Worm (Caenorhabditis elegans) whole organism, young adult: ENCODE measurements around the gene fcho-1.

Source experiments
- F10E7.11 ChIP-seq: sonication (generic microtip); optimal IDR thresholded peaks from 2 replicates; lab custom pipeline; 2017; ENCODE audit warnings: mild to moderate bottlenecking, missing genetic modification characterization, moderate library complexity, missing compliant biosample characterization
- F23B12.7 ChIP-seq: sonication (generic microtip); optimal IDR thresholded peaks from 2 replicates; lab custom pipeline; 2017; ENCODE audit warnings: missing genetic modification characterization, mild to moderate bottlenecking, missing compliant biosample characterization, antibody characterized with exemption, moderate library complexity; ENCODE audit not compliant: insufficient read depth
- F49E8.2 ChIP-seq: sonication (generic microtip); optimal IDR thresholded peaks from 3 replicates; lab custom pipeline; 2017; ENCODE audit warnings: missing genetic modification characterization, mild to moderate bottlenecking, missing compliant biosample characterization, antibody characterized with exemption, moderate library complexity; ENCODE audit not compliant: insufficient read depth
- F52B5.7 ChIP-seq: sonication (generic microtip); optimal IDR thresholded peaks from 2 replicates; lab custom pipeline; 2016; ENCODE audit warnings: mild to moderate bottlenecking, missing genetic modification characterization, missing compliant biosample characterization
- F57C9.4 ChIP-seq: sonication (generic microtip); optimal IDR thresholded peaks from 2 replicates; lab custom pipeline; 2017; ENCODE audit warnings: mild to moderate bottlenecking, missing genetic modification characterization, missing compliant biosample characterization
- T07F8.4 ChIP-seq: sonication (generic microtip); optimal IDR thresholded peaks from 2 replicates; lab custom pipeline; 2016; ENCODE audit warnings: mild to moderate bottlenecking, missing genetic modification characterization, moderate library complexity, missing compliant biosample characterization
- Y67H2A.10 ChIP-seq: fragments of 200-800 bp; sonication (Bioruptor generic); conservative IDR thresholded peaks from 2 replicates; pipeline ENCODE4 v1.3.6; 2022; ENCODE audit warnings: missing genetic modification reagents, missing genetic modification characterization, missing compliant biosample characterization
- aptf-3 ChIP-seq: fragments of 200-800 bp; sonication (Bioruptor generic); IDR thresholded peaks from 2 replicates; pipeline ENCODE4 v1.3.6; 2022; ENCODE audit warnings: missing genetic modification characterization, missing compliant biosample characterization
- ceh-79 ChIP-seq: sonication (generic microtip); optimal IDR thresholded peaks from 2 replicates; lab custom pipeline; 2017; ENCODE audit warnings: mild to moderate bottlenecking, missing genetic modification characterization, missing compliant biosample characterization
- dpff-1 ChIP-seq: sonication (generic microtip); optimal IDR thresholded peaks from 2 replicates; lab custom pipeline; 2017; ENCODE audit warnings: mild to moderate bottlenecking, missing genetic modification characterization, missing compliant biosample characterization
- dpl-1 ChIP-seq: fragments of 150-350 bp; optimal IDR thresholded peaks from 2 replicates; lab custom pipeline; 2014; ENCODE audit warnings: missing biosample characterization, missing genetic modification reagents, missing genetic modification characterization
- egl-18 ChIP-seq: fragments of 200-800 bp; sonication (Bioruptor generic); IDR thresholded peaks from 2 replicates; pipeline ENCODE4 v1.3.6; 2022; ENCODE audit warnings: missing genetic modification reagents, missing genetic modification characterization, missing compliant biosample characterization
- ekl-4 ChIP-seq: fragments of 200-800 bp; sonication (Bioruptor generic); IDR thresholded peaks from 2 replicates; pipeline ENCODE4 v1.3.6; 2022; ENCODE audit warnings: missing genetic modification reagents, missing genetic modification characterization, missing compliant biosample characterization
- ets-4 ChIP-seq: fragments of 200-800 bp; sonication (Bioruptor generic); optimal IDR thresholded peaks from 2 replicates; lab custom pipeline; 2018; ENCODE audit warnings: mild to moderate bottlenecking, missing genetic modification characterization, missing compliant biosample characterization
- hmg-1.2 ChIP-seq: fragments of 200-800 bp; sonication (Bioruptor generic); IDR thresholded peaks from 2 replicates; pipeline ENCODE4 v1.3.6; 2022; ENCODE audit warnings: missing genetic modification reagents, missing genetic modification characterization, missing compliant biosample characterization
- hmg-20 ChIP-seq: fragments of 200-800 bp; sonication (Bioruptor generic); IDR thresholded peaks from 2 replicates; pipeline ENCODE4 v1.3.6; 2022; ENCODE audit warnings: missing genetic modification reagents, missing genetic modification characterization, missing compliant biosample characterization
- lag-1 ChIP-seq: fragments of 200-800 bp; sonication (Bioruptor generic); IDR thresholded peaks from 2 replicates; pipeline ENCODE4 v1.3.6; 2022; ENCODE audit warnings: missing genetic modification reagents, missing genetic modification characterization, missing compliant biosample characterization
- lin-54 ChIP-seq: fragments of 200-800 bp; sonication (Bioruptor generic); optimal IDR thresholded peaks from 2 replicates; lab custom pipeline; 2018; ENCODE audit warnings: mild to moderate bottlenecking, missing genetic modification characterization, missing compliant biosample characterization
- lir-1 ChIP-seq: fragments of 200-800 bp; sonication (Bioruptor generic); conservative IDR thresholded peaks from 2 replicates; pipeline ENCODE4 v1.3.6; 2022; ENCODE audit warnings: missing genetic modification reagents, missing genetic modification characterization, missing compliant biosample characterization
- lsy-27 ChIP-seq: sonication (generic microtip); optimal IDR thresholded peaks from 2 replicates; lab custom pipeline; 2017; ENCODE audit warnings: missing genetic modification characterization, mild to moderate bottlenecking, missing compliant biosample characterization, antibody characterized with exemption, missing genotype, borderline replicate concordance; ENCODE audit not compliant: insufficient read depth
- madf-3 ChIP-seq: fragments of 200-800 bp; sonication (Bioruptor generic); IDR thresholded peaks from 2 replicates; pipeline ENCODE4 v1.3.6; 2022; ENCODE audit warnings: missing genetic modification reagents, missing genetic modification characterization, missing compliant biosample characterization
- madf-8 ChIP-seq: fragments of 200-800 bp; sonication (Bioruptor generic); conservative IDR thresholded peaks from 2 replicates; pipeline ENCODE4 v1.3.6; 2022; ENCODE audit warnings: missing genetic modification reagents, missing genetic modification characterization, missing compliant biosample characterization
- mes-4 ChIP-seq: sonication (generic microtip); optimal IDR thresholded peaks from 2 replicates; lab custom pipeline; 2016; ENCODE audit warnings: missing genotype, missing genetic modification characterization, missing compliant biosample characterization
- nfya-1 ChIP-seq: sonication (generic microtip); optimal IDR thresholded peaks from 2 replicates; lab custom pipeline; 2017; ENCODE audit warnings: antibody characterized with exemption, missing compliant biosample characterization, missing genetic modification characterization, borderline replicate concordance; ENCODE audit not compliant: insufficient read depth
- nfya-2 ChIP-seq: fragments of 200-800 bp; sonication (Bioruptor generic); IDR thresholded peaks from 2 replicates; pipeline ENCODE4 v1.3.6; 2022; ENCODE audit warnings: missing genetic modification reagents, missing genetic modification characterization, missing compliant biosample characterization
- nfyb-1 ChIP-seq: fragments of 200-800 bp; sonication (Bioruptor generic); IDR thresholded peaks from 2 replicates; pipeline ENCODE4 v1.3.6; 2022; ENCODE audit warnings: missing genetic modification reagents, missing genetic modification characterization, missing compliant biosample characterization
- nhr-80 ChIP-seq: sonication (generic microtip); optimal IDR thresholded peaks from 2 replicates; lab custom pipeline; 2016; ENCODE audit warnings: missing genetic modification characterization, missing compliant biosample characterization
- nhr-90 ChIP-seq: sonication (generic microtip); optimal IDR thresholded peaks from 2 replicates; lab custom pipeline; 2016; ENCODE audit warnings: missing genotype, mild to moderate bottlenecking, missing genetic modification characterization, missing compliant biosample characterization
- pha-4 ChIP-seq: fragments of 150-350 bp; sonication (generic microtip); optimal IDR thresholded peaks from 2 replicates; lab custom pipeline; 2014; ENCODE audit warnings: missing biosample characterization, missing genetic modification reagents, missing genetic modification characterization
- repo-1 ChIP-seq: sonication (generic microtip); optimal IDR thresholded peaks from 2 replicates; lab custom pipeline; 2017; ENCODE audit warnings: mild to moderate bottlenecking, missing genetic modification characterization, missing compliant biosample characterization
- rpc-1 ChIP-seq, 2 experiments: fragments of 150-350 bp in 1 of 2; sonication (generic microtip) in 1 of 2; optimal IDR thresholded peaks; 2 replicates each; lab custom pipeline; 2014 to 2018; ENCODE audit warnings: missing biosample characterization in 1 of 2, missing genetic modification characterization in 1 of 2, missing genetic modification reagents in 1 of 2, missing genotype in 1 of 2
- snpc-3.4 ChIP-seq: sonication (generic microtip); optimal IDR thresholded peaks from 2 replicates; lab custom pipeline; 2017; ENCODE audit warnings: missing genetic modification characterization, mild to moderate bottlenecking, missing compliant biosample characterization, antibody characterized with exemption, moderate library complexity, missing genotype, missing genetic modification reagents
- sptf-2 ChIP-seq: fragments of 200-800 bp; sonication (Bioruptor generic); optimal IDR thresholded peaks from 2 replicates; lab custom pipeline; 2018; ENCODE audit warnings: mild to moderate bottlenecking, missing genetic modification characterization, missing compliant biosample characterization
- tbp1 ChIP-seq: fragments of 200-800 bp; sonication (Bioruptor generic); optimal IDR thresholded peaks from 2 replicates; lab custom pipeline; 2018; ENCODE audit warnings: mild to moderate bottlenecking, missing genetic modification characterization, missing compliant biosample characterization
- tlf-1 ChIP-seq: fragments of 200-800 bp; sonication (Bioruptor generic); optimal IDR thresholded peaks from 2 replicates; lab custom pipeline; 2018; ENCODE audit warnings: mild to moderate bottlenecking, missing genetic modification characterization, missing compliant biosample characterization
- xnd-1 ChIP-seq: sonication (generic microtip); optimal IDR thresholded peaks from 2 replicates; lab custom pipeline; 2016; ENCODE audit warnings: missing genotype, missing genetic modification reagents, missing genetic modification characterization, missing compliant biosample characterization
- ztf-26 ChIP-seq: sonication (generic microtip); optimal IDR thresholded peaks from 2 replicates; lab custom pipeline; 2017; ENCODE audit warnings: missing genetic modification characterization, missing compliant biosample characterization
- ztf-3 ChIP-seq: fragments of 200-800 bp; sonication (Bioruptor generic); optimal IDR thresholded peaks from 2 replicates; lab custom pipeline; 2018; ENCODE audit warnings: mild to moderate bottlenecking, missing genetic modification characterization, missing compliant biosample characterization

The fcho-1 gene

DNA sequence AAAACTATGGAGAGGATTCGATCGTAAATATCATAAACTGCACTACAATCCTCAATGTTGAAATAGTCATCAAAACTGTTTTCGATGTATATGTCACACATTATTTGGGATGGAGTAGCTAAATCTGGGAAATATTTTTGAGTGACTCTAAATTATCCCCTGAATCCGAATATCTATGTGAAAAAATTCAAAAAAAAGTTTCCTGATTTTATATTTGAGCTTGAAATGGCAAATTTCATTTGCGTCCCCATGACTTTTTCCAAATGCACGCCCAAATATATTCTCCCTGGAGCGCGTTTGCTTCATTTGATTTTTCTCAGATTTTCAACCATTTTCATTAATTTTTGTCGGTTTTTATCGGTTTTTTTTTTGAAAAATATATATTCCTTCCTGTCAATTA is 17.2 kb upstream of the fcho-1 start, which contains the start of gene srz-64:
TSS of gene srz-64 (minus strand) at position 101 of the 400 bp plus-strand sequence.
- no peak for TF ChIP-seq F23B12.7
- no peak for TF ChIP-seq madf-3 (GFP tag; lab: Robert Waterston, UW)
- no peak for TF ChIP-seq lin-54 (GFP tag; lab: Kevin White, UChicago)
- TF ChIP-seq mes-4: no peak
- TF ChIP-seq ekl-4 (GFP tag; lab: Robert Waterston, UW): no peak
- TF ChIP-seq nfya-2 (GFP tag; lab: Robert Waterston, UW): no peak
- no peak for TF ChIP-seq ceh-79
- no peak for TF ChIP-seq Y67H2A.10 (GFP tag; lab: Robert Waterston, UW)
- TF ChIP-seq snpc-3.4 (tag; lab: Kevin White, UChicago): no peak
- TF ChIP-seq xnd-1 (tag; lab: Kevin White, UChicago): no peak
- TF ChIP-seq nfya-1 (tag; lab: Kevin White, UChicago): no peak

DNA sequence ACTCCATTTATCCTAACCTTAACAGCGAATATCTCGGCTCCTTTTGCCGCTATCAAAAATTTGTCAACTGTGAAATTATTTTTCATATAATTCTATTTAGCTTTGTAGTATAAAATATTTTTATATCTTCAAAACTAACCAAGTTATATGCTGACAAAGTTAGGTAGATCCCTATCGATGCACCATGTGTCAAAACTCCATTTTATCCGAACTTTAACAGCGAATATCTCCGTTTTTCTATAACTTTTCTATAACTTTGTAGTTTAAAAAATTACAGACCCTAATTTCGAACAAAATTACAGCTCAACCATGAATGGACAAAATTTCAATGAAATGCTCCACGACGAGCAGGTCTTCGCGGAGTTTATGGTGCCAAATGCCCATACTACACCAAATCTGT is 14.5 kb upstream of the fcho-1 start, which contains the start of gene Y57G7A.2:
TSS of gene Y57G7A.2 (plus strand) at position 301 of the 400 bp plus-strand sequence.
- TF ChIP-seq lag-1 (no peak), F57C9.4 (no peak), F49E8.2 (tag; lab: Kevin White, UChicago) (no peak), lin-54 (GFP tag; lab: Kevin White, UChicago) (no peak), lsy-27 (no peak), nfyb-1 (GFP tag; lab: Robert Waterston, UW) (no peak), nfya-1 (tag; lab: Kevin White, UChicago) (no peak), F52B5.7 (tag; lab: Kevin White, UChicago) (no peak), dpl-1 (no peak), sptf-2 (GFP tag; lab: Kevin White, UChicago) (no peak)
- TF ChIP-seq, all 124 proteins: peak for 0

DNA sequence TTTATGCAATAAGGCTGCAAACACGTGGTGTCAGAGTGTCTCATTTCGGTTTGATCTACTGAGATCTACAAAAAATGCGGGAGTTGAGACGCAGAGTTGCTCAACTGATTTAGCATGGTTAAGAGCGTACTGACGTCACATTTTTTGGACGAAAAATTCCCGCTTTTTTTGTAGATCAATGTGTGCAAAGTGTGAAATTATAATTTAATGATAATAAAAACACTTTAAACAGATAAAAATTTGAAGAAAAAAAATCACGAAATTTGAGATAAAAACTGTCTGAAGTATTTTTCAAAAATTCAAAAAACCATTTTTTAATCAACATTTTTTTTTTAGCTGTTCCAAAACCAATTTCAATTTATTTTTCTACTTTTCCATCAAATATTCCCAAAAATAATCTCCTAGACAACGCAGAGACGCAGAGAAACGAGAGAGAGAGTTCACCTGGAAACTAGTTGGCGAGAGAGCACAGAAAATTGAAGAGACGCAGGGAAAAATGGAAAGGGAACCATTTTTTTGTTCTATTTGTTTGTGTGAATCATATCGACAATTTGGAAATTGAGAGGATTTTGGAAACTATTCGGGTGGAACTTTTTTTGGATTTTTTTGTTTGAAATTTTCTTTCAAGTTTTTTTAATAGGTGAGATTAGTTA is 13.1 kb upstream of the fcho-1 start:
- TF ChIP-seq F10E7.11 (tag; lab: Kevin White, UChicago) (no peak), nhr-80 (no peak), mes-4 (no peak), hmg-1.2 (GFP tag; lab: Robert Waterston, UW) (peak; percentile 82), madf-8 (GFP tag; lab: Robert Waterston, UW) (no peak), egl-18 (GFP tag; lab: Robert Waterston, UW) (no peak)
- TF ChIP-seq, all 124 proteins: peak for 1

DNA sequence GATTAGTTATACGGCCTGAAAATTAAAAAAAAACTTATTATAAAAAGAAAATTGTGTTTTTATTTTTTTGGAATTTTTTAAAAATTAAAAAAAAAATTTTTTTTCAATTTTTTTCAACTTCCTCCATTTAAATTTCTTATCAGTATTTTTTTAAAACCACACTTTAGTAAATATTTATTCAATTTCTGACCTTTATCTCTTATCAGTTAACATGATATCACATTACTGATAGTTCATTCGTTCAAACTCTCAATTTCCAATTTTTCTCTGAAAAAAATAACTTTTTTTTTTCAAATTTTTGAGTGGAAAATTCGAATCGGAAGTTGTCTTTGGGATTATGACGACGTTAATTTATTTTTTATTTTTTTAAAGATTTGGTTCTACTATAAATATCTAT is 12.6 kb upstream of the fcho-1 start:
- TF ChIP-seq ets-4 (no peak), repo-1 (no peak), tbp1 (no peak), hmg-1.2 (GFP tag; lab: Robert Waterston, UW) (no peak), ztf-26 (tag; lab: Kevin White, UChicago) (no peak), ztf-3 (GFP tag; lab: Kevin White, UChicago) (no peak)
- TF ChIP-seq, all 124 proteins: peak for 0

DNA sequence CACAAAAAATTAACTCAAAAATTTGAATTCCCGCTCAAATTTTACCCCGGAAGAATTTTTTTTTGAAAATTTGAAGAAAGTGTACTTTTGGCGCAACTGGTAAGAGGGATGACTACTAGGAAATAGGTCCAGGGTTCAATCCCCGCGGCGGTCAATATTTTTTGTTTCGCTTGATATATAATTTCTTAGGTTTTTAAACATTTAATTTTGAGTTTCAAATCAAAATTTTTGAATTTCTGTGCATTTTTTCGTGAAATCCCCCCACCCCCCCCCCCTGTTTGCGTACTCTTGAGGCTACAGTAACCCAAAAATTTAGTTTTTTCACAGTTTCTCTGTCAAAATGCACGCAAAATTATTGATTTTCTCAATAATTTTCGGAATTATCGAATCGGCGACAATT is 12.1 kb upstream of the fcho-1 start, which contains the start of gene Y57G7A.1:
TSS of gene Y57G7A.1 (plus strand) at position 301 of the 400 bp plus-strand sequence.
- TF ChIP-seq lir-1 (GFP tag; lab: Robert Waterston, UW): no peak
- no peak for TF ChIP-seq nhr-90
- TF ChIP-seq pha-4 (tag; lab: Kevin White, UChicago): no peak
- no peak for TF ChIP-seq aptf-3 (GFP tag; lab: Robert Waterston, UW)
- TF ChIP-seq hmg-20: no peak
- TF ChIP-seq rpc-1 (optimal IDR thresholded peaks at IDR 0.05; lab: Kevin White, UChicago): peak; percentile 7
- TF ChIP-seq rpc-1 (tag; optimal IDR thresholded peaks at IDR 0.05; lab: Kevin White, UChicago): peak; percentile 48
- peak; percentile 31 for TF ChIP-seq tbp1
- no peak for TF ChIP-seq lag-1
- no peak for TF ChIP-seq T07F8.4
- TF ChIP-seq tlf-1 (GFP tag; lab: Kevin White, UChicago): no peak
- no peak for TF ChIP-seq repo-1
- no peak for TF ChIP-seq dpff-1 (tag; lab: Kevin White, UChicago)
